Worm (Caenorhabditis elegans): Measurements from ENCODE around the gene mltn-7.

mltn-7 gene

DNA sequence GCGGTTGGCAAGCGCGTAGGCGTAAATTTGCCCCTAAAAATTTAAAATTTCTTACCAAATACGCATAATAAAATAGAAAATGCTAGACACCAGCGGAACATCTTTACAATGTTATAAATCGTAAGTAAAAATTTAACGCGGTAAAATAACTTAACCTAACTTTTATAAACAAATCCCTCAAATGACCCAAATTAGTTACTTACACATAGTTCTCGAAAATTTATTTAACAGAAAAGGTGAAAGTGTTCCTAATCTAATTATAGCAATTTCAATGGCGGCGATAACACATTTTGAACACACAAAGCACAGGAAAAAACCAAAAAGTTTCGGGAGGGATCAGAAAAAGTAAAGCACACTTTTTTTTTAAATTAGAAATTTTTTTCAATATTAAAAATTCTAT, 10.1 kb downstream of the mltn-7 start, which contains the start of gene mltn-8:
mltn-8 (minus strand) TSS at position 101 of the 400 bp plus-strand sequence.
- no peak for TF ChIP-seq lsy-27 (tag; optimal IDR thresholded peaks at IDR 0.05; ENCODE audit: borderline replicate concordance, insufficient read depth)
- TF ChIP-seq ceh-100 (GFP tag; IDR thresholded peaks at IDR 0.05) = no peak
- no peak for TF ChIP-seq Y79H2A.3 (GFP tag; conservative IDR thresholded peaks at IDR 0.05)
- TF ChIP-seq ztf-26 (tag; optimal IDR thresholded peaks at IDR 0.05) = no peak
- TF ChIP-seq lin-54 (GFP tag; optimal IDR thresholded peaks at IDR 0.05) = no peak
- no peak for TF ChIP-seq mxl-1 (tag; optimal IDR thresholded peaks at IDR 0.05)
- no peak for TF ChIP-seq madf-10 (tag; optimal IDR thresholded peaks at IDR 0.05)

DNA sequence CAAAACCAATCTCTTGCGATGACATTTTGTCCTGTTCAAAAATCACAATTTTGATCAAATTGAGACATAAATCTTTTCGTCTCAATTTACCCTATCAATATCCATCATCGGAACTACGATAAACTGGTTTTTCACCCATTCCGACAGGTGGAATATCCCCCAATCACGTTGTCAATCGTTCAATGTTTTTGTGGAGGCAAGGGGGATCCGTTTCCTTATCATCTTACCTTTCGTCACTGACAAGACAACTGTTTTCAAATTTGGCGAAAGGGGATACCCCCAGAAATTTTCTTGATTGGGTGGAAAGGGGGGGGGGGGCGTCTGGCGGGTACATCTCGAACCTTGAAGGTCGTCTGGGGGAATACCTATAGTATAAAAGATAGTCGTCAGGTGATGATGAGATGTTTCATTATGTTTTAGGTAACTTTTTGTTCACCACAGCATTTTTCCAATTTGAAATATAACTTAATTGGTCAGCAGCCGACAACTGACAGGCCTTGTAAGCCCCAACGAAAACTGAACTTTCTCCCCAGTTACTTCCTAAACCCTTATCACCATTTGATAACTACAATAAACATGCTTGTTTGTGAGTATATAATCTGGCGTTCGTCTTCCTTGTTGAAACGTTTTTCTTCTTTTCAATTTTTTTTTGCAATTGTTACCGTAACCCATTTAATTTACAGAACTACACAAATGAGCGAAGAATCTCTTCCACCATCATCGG, 11.3 kb downstream of the mltn-7 start, which contains the start of gene ZK6.8:
ZK6.8 (plus strand) TSS at position 682 of the 724 bp plus-strand sequence.
- TF ChIP-seq C06A6.2 (GFP tag; conservative IDR thresholded peaks at IDR 0.05) = 0 out of 2 replicates have a peak, but pooled peaks have one; percentile 53
- TF ChIP-seq dpff-1 (tag; optimal IDR thresholded peaks at IDR 0.05) = no peak
- 0 out of 2 replicates have a peak, but pooled peaks have one; percentile 36 for TF ChIP-seq lin-26 (GFP tag; IDR thresholded peaks at IDR 0.05)
- TF ChIP-seq die-1 (tag; optimal IDR thresholded peaks at IDR 0.05) = peak; percentile 42
- TF ChIP-seq ceh-91 (GFP tag; IDR thresholded peaks at IDR 0.05) = no peak
- TF ChIP-seq pbrm-1 (GFP tag; IDR thresholded peaks at IDR 0.05) = no peak
- no peak for TF ChIP-seq Y95B8A.8 (GFP tag; IDR thresholded peaks at IDR 0.05)
- TF ChIP-seq ztf-26 (tag; optimal IDR thresholded peaks at IDR 0.05) = peak; percentile 57
- TF ChIP-seq lin-40 (tag; optimal IDR thresholded peaks at IDR 0.05) = peak; percentile 48
- no peak for TF ChIP-seq snpc-4 (GFP tag; optimal IDR thresholded peaks at IDR 0.05)
- peak in 3 of 4 experiments; percentile 66 to 73 (median 73) for TF ChIP-seq snpc-4 (tag; optimal IDR thresholded peaks at IDR 0.05)
- TF ChIP-seq rec-8 (tag; optimal IDR thresholded peaks at IDR 0.05) = no peak
- no peak for TF ChIP-seq F33H1.4 (GFP tag; IDR thresholded peaks at IDR 0.05)
- peak; percentile 19 for TF ChIP-seq F22D6.2 (tag; optimal IDR thresholded peaks at IDR 0.05)
- no peak for TF ChIP-seq lsl-1 (GFP tag; optimal IDR thresholded peaks at IDR 0.05)
- no peak for TF ChIP-seq xnd-1 (tag; optimal IDR thresholded peaks at IDR 0.05)
- no peak for TF ChIP-seq snpc-1.1 (tag; optimal IDR thresholded peaks at IDR 0.05; ENCODE audit: insufficient read depth)
- peak; percentile 92 for TF ChIP-seq somi-1 (GFP tag; optimal IDR thresholded peaks at IDR 0.05)

DNA sequence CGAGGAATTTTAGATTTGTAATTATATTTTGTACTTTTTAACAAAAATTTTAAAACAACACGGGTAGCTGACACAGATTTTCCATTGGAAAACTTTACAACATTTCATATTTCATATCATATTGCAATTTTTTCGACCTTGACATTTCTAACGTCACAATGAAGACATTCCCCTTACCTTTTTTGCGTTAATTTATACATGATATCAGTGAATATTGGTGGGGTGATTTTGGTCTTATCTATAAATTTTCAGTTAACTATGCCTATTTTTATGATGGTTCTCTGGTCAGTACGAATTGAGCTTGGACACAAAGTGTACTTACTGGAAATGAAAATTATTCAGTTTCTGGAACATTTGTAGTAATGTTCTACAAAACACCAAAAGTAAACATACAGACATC, 14.4 kb downstream of the mltn-7 start:
- no peak for TF ChIP-seq snpc-4 (GFP tag; optimal IDR thresholded peaks at IDR 0.05)
- TF ChIP-seq snpc-4 (tag; optimal IDR thresholded peaks at IDR 0.05) = no peak
- TF ChIP-seq nfyb-1 (GFP tag; IDR thresholded peaks at IDR 0.05) = 0 out of 2 replicates have a peak, but pooled peaks have one; percentile 58
- TF ChIP-seq rcor-1 (GFP tag; IDR thresholded peaks at IDR 0.05) = no peak
- TF ChIP-seq ceh-79 (tag; optimal IDR thresholded peaks at IDR 0.05) = no peak
- no peak for TF ChIP-seq rec-8 (tag; optimal IDR thresholded peaks at IDR 0.05)
- TF ChIP-seq nhr-80 (tag; optimal IDR thresholded peaks at IDR 0.05) = peak; percentile 65

DNA sequence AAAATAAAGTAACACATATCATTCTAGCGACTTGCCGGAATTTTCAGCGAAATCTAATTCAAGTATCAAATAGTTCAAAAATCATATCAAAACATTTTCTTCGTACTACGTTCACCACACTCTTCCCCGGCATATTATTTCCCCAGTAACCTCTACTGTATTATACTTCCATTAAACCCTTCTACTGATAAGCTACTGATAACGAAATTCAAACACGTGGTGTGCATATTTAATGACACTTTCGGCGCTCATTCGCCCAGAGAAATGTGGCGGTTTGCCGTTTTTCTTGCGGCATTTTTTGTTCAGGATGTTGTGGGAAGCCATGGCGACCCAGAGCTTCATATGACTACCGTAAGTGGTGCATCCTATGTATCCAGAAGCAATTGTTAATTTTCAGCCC, 15.4 kb downstream of the mltn-7 start, which contains the start of gene lipl-5:
lipl-5 (plus strand) TSS at position 259 of the 400 bp plus-strand sequence.
- TF ChIP-seq madf-3 (GFP tag; IDR thresholded peaks at IDR 0.05) = no peak
- no peak for TF ChIP-seq attf-6 (GFP tag; IDR thresholded peaks at IDR 0.05)
- TF ChIP-seq hmg-20 (GFP tag; IDR thresholded peaks at IDR 0.05) = no peak
- no peak for TF ChIP-seq lir-1 (GFP tag; conservative IDR thresholded peaks at IDR 0.05)
- TF ChIP-seq tlf-1 (GFP tag; optimal IDR thresholded peaks at IDR 0.05) = no peak
- no peak for TF ChIP-seq Y53G8AR.9 (GFP tag; conservative IDR thresholded peaks at IDR 0.05)
- TF ChIP-seq ztf-22 (GFP tag; optimal IDR thresholded peaks at IDR 0.05) = peak; percentile 10
- no peak for TF ChIP-seq sdz-38 (tag; optimal IDR thresholded peaks at IDR 0.05)
- no peak for TF ChIP-seq ztf-18 (tag; optimal IDR thresholded peaks at IDR 0.05)
- no peak for TF ChIP-seq F39B2.1 (GFP tag; IDR thresholded peaks at IDR 0.05)
- TF ChIP-seq lin-40 (tag; optimal IDR thresholded peaks at IDR 0.05) = no peak
- TF ChIP-seq pbrm-1 (GFP tag; IDR thresholded peaks at IDR 0.05) = no peak
- no peak for TF ChIP-seq lin-35 (GFP tag; optimal IDR thresholded peaks at IDR 0.05)
- TF ChIP-seq C17E4.6 (GFP tag; IDR thresholded peaks at IDR 0.05) = no peak
- no peak for TF ChIP-seq chd-7 (tag; optimal IDR thresholded peaks at IDR 0.05)
- TF ChIP-seq nhr-80 (tag; optimal IDR thresholded peaks at IDR 0.05) = peak; percentile 79
- no peak for TF ChIP-seq mcd-1 (GFP tag; IDR thresholded peaks at IDR 0.05)
- TF ChIP-seq nhr-120 (GFP tag; IDR thresholded peaks at IDR 0.05) = no peak
